Worm (Caenorhabditis elegans): ENCODE data around the gene pgph-3.

DNA sequence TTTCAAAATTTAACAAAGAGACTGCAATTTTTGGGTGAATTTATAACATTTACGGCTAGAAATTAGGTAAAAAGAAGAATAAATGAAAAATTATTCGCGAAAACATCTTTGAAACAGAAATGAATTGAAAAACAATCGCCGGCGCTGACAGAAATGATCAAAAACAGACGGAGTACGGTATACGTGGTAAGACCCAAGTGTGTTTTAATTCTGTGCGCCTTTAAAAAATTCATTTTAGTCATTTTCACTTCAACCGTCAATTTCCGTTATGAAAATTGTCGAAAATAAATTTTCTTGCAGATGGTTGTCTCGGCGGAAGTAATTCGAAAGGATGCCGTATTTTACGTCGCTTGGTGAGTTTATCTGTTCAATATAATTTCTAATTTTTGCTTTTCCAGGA lies 7.5 kb downstream of the pgph-3 start, which contains the start of gene C53A3.3:
- no peak for TF ChIP-seq nhr-237 (tag; optimal IDR thresholded peaks at IDR 0.05)
- TF ChIP-seq F26F4.8 (GFP tag; conservative IDR thresholded peaks at IDR 0.05): no peak
